Worm (Caenorhabditis elegans): ENCODE measurements around the gene T24E12.11.

T24E12.11 gene

ce11 chrII:3811816-3812332 is 32.5 kb upstream of the T24E12.11 start, which contains the start of gene lido-15:
TSS of gene lido-15 (plus strand) at chrII:3812282.
- peak; percentile 48 for TF ChIP-seq pha-4 (tag; optimal IDR thresholded peaks at IDR 0.05)
- TF ChIP-seq nhr-237 (tag; optimal IDR thresholded peaks at IDR 0.05) = no peak
- no peak for TF ChIP-seq nhr-12 (tag; optimal IDR thresholded peaks at IDR 0.05)

ce11 chrII:3810550-3810949 is 31.2 kb upstream of the T24E12.11 start:
- TF ChIP-seq ceh-82 (tag; optimal IDR thresholded peaks at IDR 0.05) (no peak), ztf-11 (tag; optimal IDR thresholded peaks at IDR 0.05) (no peak), ceh-28 (tag; optimal IDR thresholded peaks at IDR 0.05) (no peak), nhr-28 (tag; optimal IDR thresholded peaks at IDR 0.05) (no peak), egl-5 (tag; optimal IDR thresholded peaks at IDR 0.05) (peak; percentile 7), lsy-12 (tag; optimal IDR thresholded peaks at IDR 0.05) (no peak), nhr-76 (tag; optimal IDR thresholded peaks at IDR 0.05) (no peak), fos-1 (tag; optimal IDR thresholded peaks at IDR 0.05) (no peak), nhr-23 (tag; optimal IDR thresholded peaks at IDR 0.05) (peak; percentile 33), elt-3 (tag; optimal IDR thresholded peaks at IDR 0.05) (no peak), ceh-9 (tag; optimal IDR thresholded peaks at IDR 0.05) (no peak), fkh-10 (GFP tag; optimal IDR thresholded peaks at IDR 0.05) (no peak), unc-39 (tag; optimal IDR thresholded peaks at IDR 0.05) (no peak), sea-2 (GFP tag; optimal IDR thresholded peaks at IDR 0.05) (no peak), elt-2 (tag; optimal IDR thresholded peaks at IDR 0.05) (peak; percentile 78), nhr-237 (tag; optimal IDR thresholded peaks at IDR 0.05) (no peak), lin-39 (tag; optimal IDR thresholded peaks at IDR 0.05) (peak; percentile 73), snpc-4 (tag; optimal IDR thresholded peaks at IDR 0.05) (peak; percentile 40), mdl-1 (tag; optimal IDR thresholded peaks at IDR 0.05) (no peak), nhr-77 (tag; optimal IDR thresholded peaks at IDR 0.05) (no peak), egl-27 (tag; optimal IDR thresholded peaks at IDR 0.05) (no peak), ztf-4 (tag; optimal IDR thresholded peaks at IDR 0.05) (no peak), unc-62 (GFP tag; optimal IDR thresholded peaks at IDR 0.05) (no peak), eor-1 (tag; optimal IDR thresholded peaks at IDR 0.05) (no peak), nhr-12 (tag; optimal IDR thresholded peaks at IDR 0.05) (no peak), zag-1 (tag; optimal IDR thresholded peaks at IDR 0.05) (no peak), nhr-25 (tag; optimal IDR thresholded peaks at IDR 0.05) (peak; percentile 14), nhr-11 (tag; optimal IDR thresholded peaks at IDR 0.05) (no peak), lin-15B (tag; optimal IDR thresholded peaks at IDR 0.05) (peak; percentile 2), ceh-16 (tag; optimal IDR thresholded peaks at IDR 0.05) (no peak), R02D3.7 (tag; optimal IDR thresholded peaks at IDR 0.05) (peak; percentile 39), daf-12 (tag; optimal IDR thresholded peaks at IDR 0.05) (no peak), nfya-1 (tag; optimal IDR thresholded peaks at IDR 0.05; ENCODE audit: insufficient read depth) (peak; percentile 53), jun-1 (tag; optimal IDR thresholded peaks at IDR 0.05) (no peak), ZK546.5 (tag; optimal IDR thresholded peaks at IDR 0.05) (no peak), tbx-2 (tag; optimal IDR thresholded peaks at IDR 0.05) (no peak), skn-1 (tag; optimal IDR thresholded peaks at IDR 0.05) (no peak), elt-1 (tag; optimal IDR thresholded peaks at IDR 0.05) (no peak), nhr-67 (tag; optimal IDR thresholded peaks at IDR 0.05) (no peak), ama-1 (optimal IDR thresholded peaks at IDR 0.05) (no peak), fkh-2 (tag; optimal IDR thresholded peaks at IDR 0.05) (no peak), nhr-43 (tag; optimal IDR thresholded peaks at IDR 0.05; ENCODE audit: poor library complexity, severe bottlenecking) (no peak), aly-2 (tag; optimal IDR thresholded peaks at IDR 0.05) (no peak), pha-4 (tag; optimal IDR thresholded peaks at IDR 0.05) (peak; percentile 75), hmg-11 (tag; optimal IDR thresholded peaks at IDR 0.05) (peak; percentile 57), pqm-1 (tag; optimal IDR thresholded peaks at IDR 0.05) (peak; percentile 24), mml-1 (tag; optimal IDR thresholded peaks at IDR 0.05) (no peak)

All from whole organism, L3 larva.